Fruit fly (Drosophila melanogaster) whole organism: Measurements from ENCODE around the gene CtsK1.

Experiments used
- CG8478 ChIP-seq: fragments of >200 bp; optimal IDR thresholded peaks from 2 replicates; lab custom pipeline; 2018; ENCODE audit warnings: inconsistent platforms
- Dll ChIP-seq: fragments of >200 bp; optimal IDR thresholded peaks from 2 replicates; lab custom pipeline; 2017
- EcR ChIP-seq, 2 experiments: fragments of >200 bp; optimal IDR thresholded peaks; 2 replicates each; lab custom pipeline; 2017; ENCODE audit warnings: missing biosample characterization in 2 of 2, missing genetic modification characterization in 2 of 2, missing genetic modification reagents in 2 of 2
- pan ChIP-seq: fragments of >200 bp; optimal IDR thresholded peaks from 2 replicates; lab custom pipeline; 2017
- psq ChIP-seq: fragments of >200 bp; optimal IDR thresholded peaks from 2 replicates; lab custom pipeline; 2017
- usp ChIP-seq: fragments of >200 bp; optimal IDR thresholded peaks from 2 replicates; lab custom pipeline; 2017; ENCODE audit warnings: missing biosample characterization, missing genetic modification characterization, mixed read lengths

CtsK1 gene

dm6 chr3L:13973377-13974111 is 20.5 kb upstream of the CtsK1 start, which contains the start of the genes CG13738 and Hsc70-1:
CG13738 (minus strand) TSS chr3L:13973477.
Hsc70-1 (plus strand) TSS chr3L:13974061.
- TF ChIP-seq EcR (GFP tag; optimal IDR thresholded peaks at IDR 0.05; lab: Kevin White, UChicago) (no peak), psq (lab: Kevin White, UChicago) (no peak), Dll (lab: Kevin White, UChicago) (no peak), usp (GFP tag; lab: Kevin White, UChicago) (no peak), CG8478 (lab: Kevin White, UChicago) (no peak), pan (lab: Kevin White, UChicago) (no peak)

- TF ChIP-seq usp (GFP tag; lab: Kevin White, UChicago) (no peak), EcR (GFP tag; optimal IDR thresholded peaks at IDR 0.05; lab: Kevin White, UChicago) (no peak)
Measured at dm6 chr3L:13982516-13982915, 11.5 kb upstream of the CtsK1 start.

- TF ChIP-seq EcR (GFP tag; optimal IDR thresholded peaks at IDR 0.05; lab: Kevin White, UChicago) (no peak), CG8478 (lab: Kevin White, UChicago) (no peak), usp (GFP tag; lab: Kevin White, UChicago) (no peak), Dll (lab: Kevin White, UChicago) (no peak)
Measured at dm6 chr3L:13986330-13986729, 7.7 kb upstream of the CtsK1 start, which contains the start of gene CG17362. CG17362 (plus strand) TSS chr3L:13986620.

dm6 chr3L:13987578-13987977 is 6.5 kb upstream of the CtsK1 start, which contains the start of gene CG9040:
CG9040 (plus strand) TSS chr3L:13987878.
- TF ChIP-seq EcR (GFP tag; optimal IDR thresholded peaks at IDR 0.05; lab: Kevin White, UChicago) = no peak
- no peak for TF ChIP-seq CG8478 (lab: Kevin White, UChicago)
- no peak for TF ChIP-seq pan (lab: Kevin White, UChicago)
- no peak for TF ChIP-seq psq (lab: Kevin White, UChicago)
- no peak for TF ChIP-seq usp (GFP tag; lab: Kevin White, UChicago)
- TF ChIP-seq Dll (lab: Kevin White, UChicago) = no peak

- TF ChIP-seq pan (lab: Kevin White, UChicago) = no peak
- TF ChIP-seq EcR (GFP tag; optimal IDR thresholded peaks at IDR 0.05; lab: Kevin White, UChicago) = no peak
- no peak for TF ChIP-seq Dll (lab: Kevin White, UChicago)
- TF ChIP-seq psq (lab: Kevin White, UChicago) = no peak
- no peak for TF ChIP-seq usp (GFP tag; lab: Kevin White, UChicago)
- no peak for TF ChIP-seq CG8478 (lab: Kevin White, UChicago)
Measured at dm6 chr3L:13991314-13991713, 2.7 kb upstream of the CtsK1 start.

- TF ChIP-seq CG8478 (lab: Kevin White, UChicago) (no peak), usp (GFP tag; lab: Kevin White, UChicago) (no peak), Dll (lab: Kevin White, UChicago) (no peak), psq (lab: Kevin White, UChicago) (no peak), pan (lab: Kevin White, UChicago) (no peak), EcR (GFP tag; optimal IDR thresholded peaks at IDR 0.05; lab: Kevin White, UChicago) (no peak)
Measured at dm6 chr3L:13993233-13993741, 744 bp upstream of the CtsK1 start, which contains the start of gene CG17364. CG17364 (minus strand) TSS chr3L:13993400.

- no peak for TF ChIP-seq psq (lab: Kevin White, UChicago)
Measured at dm6 chr3L:13996437-13996836, 2.4 kb downstream of the CtsK1 start.

- TF ChIP-seq CG8478 (lab: Kevin White, UChicago) (no peak), usp (GFP tag; lab: Kevin White, UChicago) (no peak), pan (lab: Kevin White, UChicago) (no peak), EcR (GFP tag; optimal IDR thresholded peaks at IDR 0.05; lab: Kevin White, UChicago) (no peak), Dll (lab: Kevin White, UChicago) (no peak), psq (lab: Kevin White, UChicago) (no peak)
Measured at dm6 chr3L:13996992-13997391, 3.0 kb downstream of the CtsK1 start, which contains the start of gene CG17361. CG17361 (plus strand) TSS chr3L:13997191.

- TF ChIP-seq CG8478 (lab: Kevin White, UChicago) (no peak), EcR (GFP tag; optimal IDR thresholded peaks at IDR 0.05; lab: Kevin White, UChicago) (no peak), pan (lab: Kevin White, UChicago) (no peak), Dll (lab: Kevin White, UChicago) (no peak), usp (GFP tag; lab: Kevin White, UChicago) (no peak), psq (lab: Kevin White, UChicago) (no peak)
Measured at dm6 chr3L:13999204-13999603, 5.2 kb downstream of the CtsK1 start, which contains the start of gene CG17359. CG17359 (minus strand) TSS chr3L:13999251.

- TF ChIP-seq usp (GFP tag; lab: Kevin White, UChicago) (no peak), CG8478 (lab: Kevin White, UChicago) (peak; percentile 68)
Measured at dm6 chr3L:14001658-14002523, 7.9 kb downstream of the CtsK1 start, which contains the start of the genes Nprl3 and upSET. Nprl3 (minus strand) TSS chr3L:14001880. upSET (plus strand) TSS chr3L:14002127.

dm6 chr3L:14002524-14003135 is 8.6 kb downstream of the CtsK1 start:
- TF ChIP-seq EcR (GFP tag; optimal IDR thresholded peaks at IDR 0.05; lab: Kevin White, UChicago) (no peak), psq (lab: Kevin White, UChicago) (peak; percentile 43), CG8478 (lab: Kevin White, UChicago) (peak; percentile 87), pan (lab: Kevin White, UChicago) (no peak)
